Worm (Caenorhabditis elegans) whole organism, L4/young adult: ENCODE results near the gene fbxa-192.

ENCODE experiments used
- W03F9.2 ChIP-seq: fragments of 150-350 bp; optimal IDR thresholded peaks from 2 replicates; lab custom pipeline; 2014; ENCODE audit warnings: missing biosample characterization, missing genetic modification characterization
- dao-5 ChIP-seq: sonication (generic microtip); optimal IDR thresholded peaks from 2 replicates; lab custom pipeline; 2016; ENCODE audit warnings: missing genotype, missing genetic modification characterization, moderate library complexity, missing compliant biosample characterization
- him-1 ChIP-seq: sonication (generic microtip); optimal IDR thresholded peaks from 2 replicates; lab custom pipeline; 2016; ENCODE audit warnings: missing genotype, missing genetic modification reagents, missing genetic modification characterization, missing compliant biosample characterization

DNA sequence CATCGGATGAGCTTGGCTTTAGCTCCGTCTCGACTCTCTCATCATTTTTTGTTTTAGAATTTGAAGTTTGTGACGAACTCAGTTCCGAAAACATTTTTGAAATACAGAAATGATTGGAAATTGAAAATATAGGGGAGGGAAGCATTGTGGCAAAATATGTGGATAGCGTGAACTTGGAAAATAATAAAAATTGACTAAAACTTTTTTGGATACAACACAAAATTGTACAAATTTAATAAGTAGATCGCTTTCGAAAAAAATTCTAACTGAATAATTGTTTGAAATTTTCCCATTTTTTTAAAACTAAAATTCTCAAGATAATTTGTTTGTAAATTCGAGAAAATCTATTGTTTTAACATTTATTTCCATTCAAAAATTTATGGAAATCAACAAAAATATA lies 33.4 kb upstream of the fbxa-192 start, which contains the start of gene F59A1.15:
- TF ChIP-seq him-1 (tag; lab: Kevin White, UChicago) = no peak
- TF ChIP-seq W03F9.2 (tag; lab: Kevin White, UChicago) = no peak
- no peak for TF ChIP-seq dao-5
